Fruit fly (Drosophila melanogaster) whole organism, embryonic: ENCODE results near the gene CG8925.

Experiments used
- Bdp1 ChIP-seq: fragments of 200-800 bp; sonication (Bioruptor generic); optimal IDR thresholded peaks from 3 replicates; lab custom pipeline; 2016; ENCODE audit warnings: missing biosample characterization, missing genetic modification characterization
- CG10565 ChIP-seq: fragments of 200-800 bp; sonication (Bioruptor generic); optimal IDR thresholded peaks from 3 replicates; lab custom pipeline; 2016; ENCODE audit warnings: missing biosample characterization, mild to moderate bottlenecking, missing genetic modification characterization
- CG11398 ChIP-seq: fragments of 200-800 bp; sonication (Bioruptor generic); optimal IDR thresholded peaks from 2 replicates; lab custom pipeline; 2016; ENCODE audit warnings: missing biosample characterization, missing genetic modification characterization
- CG11695 ChIP-seq: fragments of 200-800 bp; sonication (Bioruptor generic); IDR thresholded peaks from 3 replicates; pipeline ENCODE4 v1.3.6; 2022; ENCODE audit warnings: missing biosample characterization, missing genetic modification characterization
- CG12219 ChIP-seq: fragments of 200-800 bp; sonication (Bioruptor generic); optimal IDR thresholded peaks from 3 replicates; lab custom pipeline; 2018; ENCODE audit warnings: missing biosample characterization, mild to moderate bottlenecking, missing genetic modification characterization
- CG13624 ChIP-seq: fragments of 200-800 bp; sonication (Bioruptor generic); optimal IDR thresholded peaks from 2 replicates; lab custom pipeline; 2016; ENCODE audit warnings: missing biosample characterization, missing genetic modification characterization
- CG15073 ChIP-seq: fragments of 200-800 bp; sonication (Bioruptor generic); optimal IDR thresholded peaks from 2 replicates; lab custom pipeline; 2016; ENCODE audit warnings: missing biosample characterization, missing genetic modification characterization
- CG1529 ChIP-seq: fragments of 200-800 bp; sonication (Bioruptor generic); optimal IDR thresholded peaks from 3 replicates; lab custom pipeline; 2018; ENCODE audit warnings: missing biosample characterization, missing genetic modification characterization
- CG16779 ChIP-seq: fragments of 200-800 bp; sonication (Bioruptor generic); IDR thresholded peaks from 2 replicates; pipeline ENCODE4 v1.3.6; 2022; ENCODE audit warnings: missing biosample characterization, missing genetic modification characterization
- CG17802 ChIP-seq: fragments of 200-800 bp; sonication (Bioruptor generic); optimal IDR thresholded peaks from 2 replicates; lab custom pipeline; 2018; ENCODE audit warnings: missing biosample characterization, mild to moderate bottlenecking, missing genetic modification characterization, moderate library complexity
- CG1792 ChIP-seq: fragments of 200-800 bp; sonication (Bioruptor generic); optimal IDR thresholded peaks from 2 replicates; lab custom pipeline; 2016; ENCODE audit warnings: missing biosample characterization, missing genetic modification characterization
- CG18476 ChIP-seq: fragments of 200-800 bp; sonication (Bioruptor generic); optimal IDR thresholded peaks from 2 replicates; lab custom pipeline; 2016; ENCODE audit warnings: missing biosample characterization, mild to moderate bottlenecking, missing genetic modification characterization
- CG30403 ChIP-seq: fragments of 200-800 bp; sonication (Bioruptor generic); optimal IDR thresholded peaks from 3 replicates; lab custom pipeline; 2016; ENCODE audit warnings: missing biosample characterization, missing genetic modification characterization
- CG4282 ChIP-seq: fragments of 200-800 bp; sonication (Bioruptor generic); optimal IDR thresholded peaks from 2 replicates; lab custom pipeline; 2016; ENCODE audit warnings: missing biosample characterization, missing genetic modification characterization
- CG4404 ChIP-seq: fragments of 200-800 bp; sonication (Bioruptor generic); IDR thresholded peaks from 2 replicates; pipeline ENCODE4 v1.3.6; 2022; ENCODE audit warnings: missing biosample characterization, missing genetic modification characterization
- CG4617 ChIP-seq: fragments of 200-800 bp; sonication (Bioruptor generic); optimal IDR thresholded peaks from 3 replicates; lab custom pipeline; 2016; ENCODE audit warnings: missing biosample characterization, missing genetic modification characterization, borderline replicate concordance
- CG6175 ChIP-seq: fragments of 200-800 bp; sonication (Bioruptor generic); IDR thresholded peaks from 3 replicates; pipeline ENCODE4 v1.3.6; 2022; ENCODE audit warnings: missing biosample characterization, missing genetic modification characterization
- CG7271 ChIP-seq: fragments of 200-800 bp; sonication (Bioruptor generic); optimal IDR thresholded peaks from 2 replicates; lab custom pipeline; 2018; ENCODE audit warnings: missing biosample characterization, mild to moderate bottlenecking, missing genetic modification characterization, moderate library complexity
- CG8089 ChIP-seq: fragments of 200-800 bp; sonication (Bioruptor generic); optimal IDR thresholded peaks from 3 replicates; lab custom pipeline; 2016; ENCODE audit warnings: missing biosample characterization, missing genetic modification characterization
- CG8359 ChIP-seq: fragments of 200-800 bp; sonication (Bioruptor generic); optimal IDR thresholded peaks from 2 replicates; lab custom pipeline; 2017; ENCODE audit warnings: missing biosample characterization, mild to moderate bottlenecking, missing genetic modification characterization, borderline replicate concordance
- CoRest ChIP-seq: fragments of 200-800 bp; sonication (Bioruptor generic); optimal IDR thresholded peaks from 3 replicates; lab custom pipeline; 2018; ENCODE audit warnings: missing biosample characterization, mild to moderate bottlenecking, missing genetic modification characterization, moderate library complexity
- D19B ChIP-seq: fragments of 200-800 bp; sonication (Bioruptor generic); optimal IDR thresholded peaks from 2 replicates; lab custom pipeline; 2017; ENCODE audit warnings: missing biosample characterization, mild to moderate bottlenecking, missing genetic modification characterization
- Dbx ChIP-seq: fragments of 200-800 bp; sonication (Bioruptor generic); IDR thresholded peaks from 3 replicates; pipeline ENCODE4 v1.3.6; 2022; ENCODE audit warnings: missing biosample characterization, missing genetic modification characterization
- Dek ChIP-seq: fragments of 200-800 bp; sonication (Bioruptor generic); optimal IDR thresholded peaks from 3 replicates; lab custom pipeline; 2019; ENCODE audit warnings: missing biosample characterization, mild to moderate bottlenecking, missing genetic modification characterization, moderate library complexity
- Hmr ChIP-seq: fragments of 200-800 bp; sonication (Bioruptor generic); optimal IDR thresholded peaks from 3 replicates; lab custom pipeline; 2017; ENCODE audit warnings: mild to moderate bottlenecking, missing biosample characterization, missing genetic modification reagents, missing genetic modification characterization
- Kr ChIP-seq: fragments of 200-800 bp; sonication (Bioruptor generic); optimal IDR thresholded peaks from 2 replicates; lab custom pipeline; 2017; ENCODE audit warnings: missing biosample characterization, mild to moderate bottlenecking, missing genetic modification characterization
- NC2α ChIP-seq: fragments of 200-800 bp; sonication (Bioruptor generic); optimal IDR thresholded peaks from 2 replicates; lab custom pipeline; 2016; ENCODE audit warnings: missing biosample characterization, missing genetic modification characterization
- Neu2 ChIP-seq: fragments of 200-800 bp; sonication (Bioruptor generic); optimal IDR thresholded peaks from 3 replicates; lab custom pipeline; 2016; ENCODE audit warnings: missing biosample characterization, missing genetic modification characterization, borderline replicate concordance
- Poxn ChIP-seq: fragments of 200-800 bp; sonication (Bioruptor generic); IDR thresholded peaks from 2 replicates; pipeline ENCODE4 v1.3.6; 2022; ENCODE audit warnings: missing biosample characterization, missing genetic modification characterization
- Sin3A ChIP-seq: fragments of >200 bp; optimal IDR thresholded peaks from 2 replicates; lab custom pipeline; 2018
- Ssrp ChIP-seq: fragments of 200-800 bp; sonication (Bioruptor generic); optimal IDR thresholded peaks from 2 replicates; lab custom pipeline; 2018; ENCODE audit warnings: missing biosample characterization, mild to moderate bottlenecking, missing genetic modification characterization, moderate library complexity
- TFAM ChIP-seq: fragments of 200-800 bp; sonication (Bioruptor generic); optimal IDR thresholded peaks from 2 replicates; lab custom pipeline; 2017; ENCODE audit warnings: missing biosample characterization, missing genetic modification characterization, inconsistent platforms
- Trl ChIP-seq, 3 experiments: fragments of >200 bp in 2 of 3; fragments of 200-800 bp in 1 of 3; sonication (Bioruptor generic) in 1 of 3; optimal IDR thresholded peaks; 2 replicates in 1 of 3; 3 replicates in 2 of 3; lab custom pipeline; 2016 to 2017; ENCODE audit warnings: missing biosample characterization in 1 of 3, missing genetic modification characterization in 1 of 3
- bcd ChIP-seq: fragments of 200-800 bp; sonication (Bioruptor generic); optimal IDR thresholded peaks from 2 replicates; lab custom pipeline; 2017; ENCODE audit warnings: missing biosample characterization, mild to moderate bottlenecking, missing genetic modification characterization
- emc ChIP-seq: fragments of 200-800 bp; sonication (Bioruptor generic); optimal IDR thresholded peaks from 2 replicates; lab custom pipeline; 2016; ENCODE audit warnings: missing biosample characterization, missing genetic modification characterization
- fd3F ChIP-seq: fragments of 200-800 bp; sonication (Bioruptor generic); optimal IDR thresholded peaks from 2 replicates; lab custom pipeline; 2018; ENCODE audit warnings: missing biosample characterization, mild to moderate bottlenecking, missing genetic modification characterization, moderate library complexity
- gsb ChIP-seq: fragments of 200-800 bp; sonication (Bioruptor generic); IDR thresholded peaks from 2 replicates; pipeline ENCODE4 v1.3.6; 2022; ENCODE audit warnings: missing biosample characterization, missing genetic modification characterization
- her ChIP-seq: fragments of 200-800 bp; sonication (Bioruptor generic); optimal IDR thresholded peaks from 2 replicates; lab custom pipeline; 2016; ENCODE audit warnings: missing biosample characterization, missing genetic modification characterization
- ind ChIP-seq: fragments of 200-800 bp; sonication (Bioruptor generic); optimal IDR thresholded peaks from 3 replicates; lab custom pipeline; 2016; ENCODE audit warnings: missing biosample characterization, missing genetic modification characterization
- jigr1 ChIP-seq: fragments of 200-800 bp; sonication (Bioruptor generic); IDR thresholded peaks from 3 replicates; pipeline ENCODE4 v1.3.6; 2022; ENCODE audit warnings: missing biosample characterization, missing genetic modification characterization
- lmd ChIP-seq: fragments of 200-800 bp; sonication (Bioruptor generic); IDR thresholded peaks from 2 replicates; pipeline ENCODE4 v1.3.6; 2022; ENCODE audit warnings: missing biosample characterization, missing genetic modification characterization
- mld ChIP-seq: fragments of 200-800 bp; sonication (Bioruptor generic); IDR thresholded peaks from 3 replicates; pipeline ENCODE4 v1.3.6; 2022; ENCODE audit warnings: missing biosample characterization, missing genetic modification characterization; ENCODE audit not compliant: partially characterized antibody
- phol ChIP-seq: fragments of 200-800 bp; sonication (Bioruptor generic); optimal IDR thresholded peaks from 3 replicates; lab custom pipeline; 2018; ENCODE audit warnings: missing biosample characterization, mild to moderate bottlenecking, missing genetic modification characterization, moderate library complexity
- pros ChIP-seq: fragments of 200-800 bp; sonication (Bioruptor generic); optimal IDR thresholded peaks from 3 replicates; lab custom pipeline; 2019; ENCODE audit warnings: missing biosample characterization, mild to moderate bottlenecking, missing genetic modification characterization, moderate library complexity
- run ChIP-seq: fragments of 200-800 bp; sonication (Bioruptor generic); optimal IDR thresholded peaks from 3 replicates; lab custom pipeline; 2018; ENCODE audit warnings: missing biosample characterization, mild to moderate bottlenecking, missing genetic modification characterization
- sisA ChIP-seq: fragments of 200-800 bp; sonication (Bioruptor generic); IDR thresholded peaks from 2 replicates; pipeline ENCODE4 v1.3.6; 2022; ENCODE audit warnings: missing biosample characterization, missing genetic modification characterization
- tap ChIP-seq: fragments of 200-800 bp; optimal IDR thresholded peaks from 3 replicates; lab custom pipeline; 2019; ENCODE audit warnings: missing biosample characterization, mild to moderate bottlenecking, missing genetic modification characterization, moderate library complexity
- trem ChIP-seq: fragments of 200-800 bp; optimal IDR thresholded peaks from 3 replicates; lab custom pipeline; 2019; ENCODE audit warnings: missing biosample characterization, mild to moderate bottlenecking, missing genetic modification characterization, moderate library complexity
- wor ChIP-seq: fragments of 200-800 bp; sonication (Bioruptor generic); IDR thresholded peaks from 2 replicates; pipeline ENCODE4 v1.3.6; 2022; ENCODE audit warnings: missing biosample characterization, missing genetic modification characterization

CG8925 gene

DNA sequence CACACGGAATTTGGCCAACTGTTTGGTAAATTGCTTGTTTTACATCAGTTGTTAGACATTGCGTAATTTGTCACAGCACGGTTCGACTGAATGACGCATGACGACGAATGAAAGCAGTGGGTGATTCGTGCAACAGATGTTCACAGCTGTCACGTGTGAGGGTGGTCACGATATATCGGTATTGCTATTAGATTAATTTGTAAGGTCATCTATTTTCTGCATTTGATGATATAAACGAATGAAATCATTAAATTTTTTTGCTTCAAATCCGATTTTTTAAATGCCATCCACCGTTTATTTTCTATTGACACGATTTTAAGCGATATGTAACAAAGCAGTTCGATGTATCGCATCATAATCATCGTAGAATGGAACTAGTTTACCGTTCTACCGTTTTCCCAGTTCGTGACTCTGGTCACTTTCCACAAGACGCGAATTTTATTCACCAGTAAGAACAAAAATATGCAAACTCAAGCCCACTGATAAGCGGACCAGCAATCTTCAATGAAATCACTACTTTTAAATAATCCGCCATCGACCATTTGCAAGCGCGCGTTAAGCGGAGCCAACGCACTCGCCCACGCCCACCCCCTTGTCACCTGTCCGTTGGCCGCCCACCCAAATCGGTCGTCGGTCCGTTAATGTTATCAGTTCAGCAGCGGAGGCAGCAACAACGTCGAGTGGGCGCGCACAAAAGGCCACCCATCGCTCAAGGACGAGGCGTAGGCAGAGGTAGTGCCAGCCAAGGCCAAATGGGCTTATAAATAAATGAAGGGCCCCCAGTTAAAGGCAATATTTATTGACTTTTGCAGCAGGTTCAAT, 24.9 kb upstream of the CG8925 start, which contains the start of the genes Mic26-27 and CG5916 (continued):
- TF ChIP-seq Poxn (GFP tag; lab: Robert Waterston, UW) (no peak), ind (GFP tag; lab: Kevin White, UChicago) (peak; percentile 73), CG16779 (GFP tag; lab: Robert Waterston, UW) (peak; percentile 56; the same call in 1 of the 2 replicates), Sin3A (lab: Kevin White, UChicago) (peak; percentile 99), CG18476 (peak; percentile 58), CG7271 (tag; lab: Kevin White, UChicago) (no peak), CG13624 (GFP tag; lab: Kevin White, UChicago) (peak; percentile 84), CG30403 (peak; percentile 93), tap (tag; lab: Kevin White, UChicago) (no peak), CG10565 (peak; percentile 2), CG4282 (GFP tag; lab: Kevin White, UChicago) (peak; percentile 93), sisA (peak; percentile 95), D19B (no peak), CG12219 (GFP tag; lab: Kevin White, UChicago) (no peak), Dbx (GFP tag; lab: Robert Waterston, UW) (peak; percentile 93), Neu2 (peak; percentile 42), CG4404 (GFP tag; lab: Robert Waterston, UW) (peak; percentile 93), Ssrp (peak; percentile 88), CG4617 (GFP tag; lab: Kevin White, UChicago) (peak; percentile 84), CG17802 (tag; lab: Kevin White, UChicago) (peak; percentile 71), bcd (GFP tag; lab: Kevin White, UChicago) (peak; percentile 82), CG1529 (GFP tag; lab: Kevin White, UChicago) (no peak), CG11695 (GFP tag; lab: Robert Waterston, UW) (no peak; the same call in 2 of the 3 replicates), Kr (GFP tag; lab: Kevin White, UChicago) (no peak), CG8089 (GFP tag; lab: Kevin White, UChicago) (peak; percentile 66), CG11398 (GFP tag; lab: Kevin White, UChicago) (peak; percentile 51), phol (tag; lab: Kevin White, UChicago) (peak; percentile 97), CG1792 (GFP tag; lab: Kevin White, UChicago) (peak; percentile 99), Dek (tag; lab: Kevin White, UChicago) (no peak), mld (GFP tag; lab: Robert Waterston, UW) (peak; percentile 95), CG6175 (GFP tag; lab: Robert Waterston, UW) (peak; percentile 32; the same call in 1 of the 3 replicates), emc (GFP tag; lab: Kevin White, UChicago) (peak; percentile 50), TFAM (GFP tag; lab: Kevin White, UChicago) (no peak), fd3F (GFP tag; lab: Kevin White, UChicago) (peak; percentile 1), Hmr (peak; percentile 80), pros (GFP tag; lab: Kevin White, UChicago) (no peak), CoRest (peak; percentile 84), CG8359 (GFP tag; lab: Kevin White, UChicago) (no peak), NC2α (GFP tag; lab: Kevin White, UChicago) (peak; percentile 26), wor (GFP tag; lab: Robert Waterston, UW) (peak; percentile 85), CG15073 (no peak), trem (tag; lab: Kevin White, UChicago) (peak; percentile 80), her (GFP tag; lab: Kevin White, UChicago) (peak; percentile 75), gsb (GFP tag; lab: Robert Waterston, UW) (peak; percentile 60), run (tag; lab: Kevin White, UChicago) (no peak), Trl (optimal IDR thresholded peaks at IDR 0.05; lab: Kevin White, UChicago) (peak in 1 of 2 experiments; percentile 0), Trl (GFP tag; optimal IDR thresholded peaks at IDR 0.05; lab: Kevin White, UChicago) (peak; percentile 85), lmd (peak; percentile 90), Bdp1 (GFP tag; lab: Kevin White, UChicago) (peak; percentile 75), jigr1 (GFP tag; lab: Robert Waterston, UW) (peak; percentile 69; the same call in 2 of the 3 replicates)
